Worm (Caenorhabditis elegans): Measurements from ENCODE around the gene R11G11.16.

DNA sequence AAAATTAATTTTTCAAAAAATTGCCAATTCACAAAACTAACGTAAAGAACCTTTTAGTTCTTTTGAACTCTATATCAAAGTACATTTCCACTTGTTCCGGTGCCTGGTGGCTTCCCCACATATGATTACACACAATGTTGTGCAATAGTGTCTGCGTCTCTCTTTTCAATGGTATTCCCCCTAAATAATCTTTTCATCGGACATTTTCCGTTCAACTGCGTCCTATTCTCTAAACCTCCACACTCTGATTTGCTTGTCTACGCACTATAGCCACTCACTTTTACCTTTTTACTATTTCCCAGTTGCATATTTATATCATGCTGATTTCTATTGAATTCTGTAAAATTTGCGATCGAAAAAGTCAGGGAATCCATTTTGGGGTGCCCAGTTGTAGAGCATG is 7.1 kb upstream of the R11G11.16 start, which contains the start of gene nhr-58:
- TF ChIP-seq ZK546.5 (tag; optimal IDR thresholded peaks at IDR 0.05) (no peak), sma-9 (GFP tag; optimal IDR thresholded peaks at IDR 0.05) (peak; percentile 99), sma-9 (tag; optimal IDR thresholded peaks at IDR 0.05) (peak; percentile 43), nhr-77 (tag; optimal IDR thresholded peaks at IDR 0.05) (no peak)

Measured in whole organism, L2 larva.